Worm (Caenorhabditis elegans) whole organism, L2 larva: Measurements from ENCODE around the gene ges-1.

Experiments
- C34F6.9 ChIP-seq: fragments of 150-350 bp; optimal IDR thresholded peaks from 2 replicates; lab custom pipeline; 2014; ENCODE audit warnings: missing biosample characterization, missing genetic modification characterization
- F13H6.1 ChIP-seq: sonication (generic microtip); optimal IDR thresholded peaks from 2 replicates; lab custom pipeline; 2016; ENCODE audit warnings: missing genetic modification characterization, missing compliant biosample characterization
- R02D3.7 ChIP-seq: fragments of 150-350 bp; optimal IDR thresholded peaks from 2 replicates; lab custom pipeline; 2014; ENCODE audit warnings: missing biosample characterization, missing genetic modification characterization
- Y55F3AM.14 ChIP-seq: fragments of 200-800 bp; sonication (Bioruptor generic); optimal IDR thresholded peaks from 2 replicates; lab custom pipeline; 2018; ENCODE audit warnings: mild to moderate bottlenecking, missing genetic modification characterization, missing compliant biosample characterization
- ZK546.5 ChIP-seq: sonication (generic microtip); optimal IDR thresholded peaks from 2 replicates; lab custom pipeline; 2017; ENCODE audit warnings: missing biosample characterization, missing genetic modification characterization
- alr-1 ChIP-seq: fragments of 150-350 bp; optimal IDR thresholded peaks from 2 replicates; lab custom pipeline; 2014; ENCODE audit warnings: missing biosample characterization, missing genetic modification characterization
- aly-2 ChIP-seq: fragments of 150-350 bp; optimal IDR thresholded peaks from 2 replicates; lab custom pipeline; 2014; ENCODE audit warnings: missing biosample characterization, missing genetic modification characterization
- ama-1 ChIP-seq: fragments of 150-350 bp; optimal IDR thresholded peaks from 2 replicates; lab custom pipeline; 2018; ENCODE audit warnings: inconsistent platforms
- blmp-1 ChIP-seq: sonication (generic microtip); optimal IDR thresholded peaks from 2 replicates; lab custom pipeline; 2017; ENCODE audit warnings: missing genetic modification characterization, mild to moderate bottlenecking, missing compliant biosample characterization, antibody characterized with exemption, moderate library complexity; ENCODE audit not compliant: insufficient read depth
- crh-2 ChIP-seq: sonication (generic microtip); optimal IDR thresholded peaks from 2 replicates; lab custom pipeline; 2017; ENCODE audit warnings: missing biosample characterization, missing genetic modification characterization
- egl-27 ChIP-seq: sonication (generic microtip); optimal IDR thresholded peaks from 3 replicates; lab custom pipeline; 2017; ENCODE audit warnings: missing biosample characterization, missing genetic modification reagents, missing genetic modification characterization
- elt-1 ChIP-seq: fragments of 150-350 bp; optimal IDR thresholded peaks from 2 replicates; lab custom pipeline; 2014; ENCODE audit warnings: missing biosample characterization, missing genetic modification characterization
- elt-3 ChIP-seq: sonication (generic microtip); optimal IDR thresholded peaks from 2 replicates; lab custom pipeline; 2017; ENCODE audit warnings: missing biosample characterization, missing genetic modification characterization
- fos-1 ChIP-seq: fragments of 150-350 bp; optimal IDR thresholded peaks from 2 replicates; lab custom pipeline; 2014; ENCODE audit warnings: missing biosample characterization, missing genetic modification characterization
- gmeb-1 ChIP-seq: fragments of 150-350 bp; optimal IDR thresholded peaks from 2 replicates; lab custom pipeline; 2014; ENCODE audit warnings: missing biosample characterization, missing genetic modification characterization
- lin-11 ChIP-seq: fragments of 150-350 bp; sonication (generic microtip); optimal IDR thresholded peaks from 2 replicates; lab custom pipeline; 2014; ENCODE audit warnings: missing biosample characterization, missing genetic modification characterization, inconsistent platforms, mixed read lengths
- lin-39 ChIP-seq: fragments of 150-350 bp; optimal IDR thresholded peaks from 2 replicates; lab custom pipeline; 2014; ENCODE audit warnings: missing biosample characterization, missing genetic modification reagents, missing genetic modification characterization
- mbf-1 ChIP-seq: sonication (generic microtip); optimal IDR thresholded peaks from 2 replicates; lab custom pipeline; 2017; ENCODE audit warnings: missing biosample characterization, missing genetic modification characterization
- nhr-10 ChIP-seq: sonication (generic microtip); optimal IDR thresholded peaks from 2 replicates; lab custom pipeline; 2017; ENCODE audit warnings: missing biosample characterization, missing genetic modification characterization
- nhr-129 ChIP-seq: fragments of 150-350 bp; optimal IDR thresholded peaks from 2 replicates; lab custom pipeline; 2014; ENCODE audit warnings: missing biosample characterization, missing genetic modification characterization
- nhr-25 ChIP-seq: fragments of 150-350 bp; sonication (generic microtip); optimal IDR thresholded peaks from 3 replicates; lab custom pipeline; 2014; ENCODE audit warnings: missing biosample characterization, missing genetic modification characterization
- nhr-6 ChIP-seq: fragments of 150-350 bp; optimal IDR thresholded peaks from 2 replicates; lab custom pipeline; 2014; ENCODE audit warnings: missing biosample characterization, missing genetic modification characterization
- nhr-77 ChIP-seq: fragments of 150-350 bp; optimal IDR thresholded peaks from 2 replicates; lab custom pipeline; 2014; ENCODE audit warnings: missing biosample characterization, missing genetic modification characterization
- peb-1 ChIP-seq: fragments of 150-350 bp; optimal IDR thresholded peaks from 2 replicates; lab custom pipeline; 2014; ENCODE audit warnings: missing biosample characterization, missing genetic modification characterization
- skn-1 ChIP-seq: sonication (generic microtip); optimal IDR thresholded peaks from 2 replicates; lab custom pipeline; 2017; ENCODE audit warnings: missing biosample characterization, missing genetic modification characterization
- sma-9 ChIP-seq, 2 experiments: fragments of 150-350 bp in 1 of 2; sonication (generic microtip) in 1 of 2; optimal IDR thresholded peaks; 2 replicates each; lab custom pipeline; 2014 to 2016; ENCODE audit warnings: missing genetic modification characterization in 2 of 2, mild to moderate bottlenecking in 1 of 2, missing biosample characterization in 1 of 2, missing compliant biosample characterization in 1 of 2, missing genetic modification reagents in 1 of 2, moderate library complexity in 1 of 2
- unc-62 ChIP-seq: fragments of 150-350 bp; optimal IDR thresholded peaks from 2 replicates; lab custom pipeline; 2014; ENCODE audit warnings: missing biosample characterization, missing genetic modification reagents, missing genetic modification characterization
- ztf-1 ChIP-seq: fragments of 200-800 bp; sonication (Bioruptor generic); conservative IDR thresholded peaks from 2 replicates; pipeline ENCODE4 v1.3.6; 2022; ENCODE audit warnings: missing genetic modification characterization, missing compliant biosample characterization
- ztf-11 ChIP-seq: sonication (generic microtip); optimal IDR thresholded peaks from 2 replicates; lab custom pipeline; 2017; ENCODE audit warnings: missing biosample characterization, missing genetic modification characterization

Gene ges-1

ce11 chrV:1434398-1434797 is 2.5 kb upstream of the ges-1 start:
- TF ChIP-seq blmp-1 (tag; lab: Kevin White, UChicago) (no peak), gmeb-1 (tag; lab: Kevin White, UChicago) (peak; percentile 54)

ce11 chrV:1433419-1433765 is 1.5 kb upstream of the ges-1 start:
- no peak for TF ChIP-seq nhr-6
- TF ChIP-seq mbf-1 (tag; lab: Kevin White, UChicago): no peak
- no peak for TF ChIP-seq nhr-25 (tag; lab: Kevin White, UChicago)
- TF ChIP-seq blmp-1 (tag; lab: Kevin White, UChicago): no peak

ce11 chrV:1432500-1433418 is 822 bp upstream of the ges-1 start:
- peak; percentile 18 for TF ChIP-seq fos-1 (tag; lab: Kevin White, UChicago)
- no peak for TF ChIP-seq elt-3 (tag; lab: Kevin White, UChicago)
- no peak for TF ChIP-seq elt-1 (tag; lab: Kevin White, UChicago)
- TF ChIP-seq Y55F3AM.14 (GFP tag; lab: Kevin White, UChicago): no peak
- TF ChIP-seq gmeb-1 (tag; lab: Kevin White, UChicago): peak; percentile 98
- no peak for TF ChIP-seq crh-2 (tag; lab: Kevin White, UChicago)
- TF ChIP-seq, all 48 proteins: peak for 2

- TF ChIP-seq ztf-1 (GFP tag; lab: Robert Waterston, UW) (no peak), skn-1 (tag; lab: Kevin White, UChicago) (no peak), ztf-11 (tag; lab: Kevin White, UChicago) (no peak), gmeb-1 (tag; lab: Kevin White, UChicago) (no peak), ZK546.5 (no peak), nhr-77 (tag; lab: Kevin White, UChicago) (no peak), F13H6.1 (tag; lab: Kevin White, UChicago) (no peak)
Measured at ce11 chrV:1425595-1425994, 6.3 kb downstream of the ges-1 start, which contains the start of gene R12A1.3. R12A1.3 (minus strand) TSS chrV:1425794.

DNA sequence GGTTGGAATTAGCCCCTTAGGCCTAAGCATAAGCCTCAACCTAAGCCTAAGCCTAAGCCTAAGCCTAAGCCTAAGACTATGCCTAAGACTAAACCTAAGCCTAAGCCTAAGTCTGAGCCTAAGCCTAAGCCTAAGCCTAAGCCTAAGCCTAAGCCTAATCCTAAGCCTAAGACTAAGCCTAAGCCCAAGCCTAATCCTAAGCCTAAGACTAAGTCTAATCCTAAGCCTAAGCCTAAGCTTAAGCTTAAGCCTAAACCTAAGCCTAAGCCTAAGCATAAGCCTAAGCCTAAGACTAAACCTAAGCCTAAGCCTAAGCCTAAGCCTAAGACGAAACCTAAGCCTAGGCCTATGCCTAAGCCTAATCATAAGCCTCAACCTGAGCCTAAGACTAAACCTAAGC is 8.6 kb downstream of the ges-1 start:
- no peak for TF ChIP-seq ztf-11 (tag; lab: Kevin White, UChicago)
- TF ChIP-seq crh-2 (tag; lab: Kevin White, UChicago): no peak
- TF ChIP-seq sma-9 (GFP tag; optimal IDR thresholded peaks at IDR 0.05; lab: Kevin White, UChicago): no peak
- TF ChIP-seq sma-9 (tag; optimal IDR thresholded peaks at IDR 0.05; lab: Kevin White, UChicago): no peak
- TF ChIP-seq, all 48 proteins: peak for 0

- TF ChIP-seq egl-27: no peak
- no peak for TF ChIP-seq alr-1
- TF ChIP-seq lin-11 (tag; lab: Kevin White, UChicago): no peak
- TF ChIP-seq ZK546.5: no peak
- no peak for TF ChIP-seq elt-1 (tag; lab: Kevin White, UChicago)
- TF ChIP-seq ztf-11 (tag; lab: Kevin White, UChicago): no peak
- no peak for TF ChIP-seq skn-1 (tag; lab: Kevin White, UChicago)
- TF ChIP-seq nhr-129 (tag; lab: Kevin White, UChicago): no peak
- no peak for TF ChIP-seq C34F6.9 (tag; lab: Kevin White, UChicago)
- TF ChIP-seq ama-1 (lab: Kevin White, UChicago): no peak
- no peak for TF ChIP-seq nhr-10 (tag; lab: Kevin White, UChicago)
- TF ChIP-seq nhr-25 (tag; lab: Kevin White, UChicago): no peak
- TF ChIP-seq aly-2 (tag; lab: Kevin White, UChicago): no peak
- TF ChIP-seq R02D3.7 (tag; lab: Kevin White, UChicago): no peak
- no peak for TF ChIP-seq lin-39 (tag; lab: Kevin White, UChicago)
Measured at ce11 chrV:1422269-1422668, 9.7 kb downstream of the ges-1 start.

- TF ChIP-seq C34F6.9 (tag; lab: Kevin White, UChicago): no peak
- TF ChIP-seq F13H6.1 (tag; lab: Kevin White, UChicago): no peak
- TF ChIP-seq peb-1 (tag; lab: Kevin White, UChicago): no peak
- TF ChIP-seq alr-1: no peak
- TF ChIP-seq blmp-1 (tag; lab: Kevin White, UChicago): no peak
- TF ChIP-seq R02D3.7 (tag; lab: Kevin White, UChicago): no peak
- TF ChIP-seq ZK546.5: no peak
- no peak for TF ChIP-seq skn-1 (tag; lab: Kevin White, UChicago)
- TF ChIP-seq nhr-129 (tag; lab: Kevin White, UChicago): no peak
- TF ChIP-seq unc-62: no peak
- TF ChIP-seq, all 48 proteins: peak for 0
Measured at ce11 chrV:1416154-1416553, 15.8 kb downstream of the ges-1 start.
